Fruit fly (Drosophila melanogaster) whole organism, wandering third instar larva: ENCODE data around the gene Tg.

Experiments used
- Abd-B ChIP-seq: fragments of >200 bp; optimal IDR thresholded peaks from 2 replicates; lab custom pipeline; 2017; ENCODE audit warnings: missing biosample characterization, missing genetic modification characterization
- CG32264 ChIP-seq: fragments of 200-800 bp; sonication (Bioruptor generic); optimal IDR thresholded peaks from 2 replicates; lab custom pipeline; 2016; ENCODE audit warnings: missing biosample characterization, missing genetic modification characterization
- CG9705 ChIP-seq: fragments of 200-800 bp; sonication (Bioruptor generic); optimal IDR thresholded peaks from 2 replicates; lab custom pipeline; 2018; ENCODE audit warnings: missing biosample characterization, mild to moderate bottlenecking, missing genetic modification characterization
- CrebA ChIP-seq: fragments of 200-800 bp; sonication (Bioruptor generic); optimal IDR thresholded peaks from 2 replicates; lab custom pipeline; 2016; ENCODE audit warnings: missing biosample characterization, mild to moderate bottlenecking, missing genetic modification characterization, borderline replicate concordance
- Dfd ChIP-seq: fragments of >200 bp; optimal IDR thresholded peaks from 2 replicates; lab custom pipeline; 2017; ENCODE audit warnings: missing biosample characterization, missing genetic modification characterization
- Dif ChIP-seq: fragments of 200-275, 200-300 bp; sonication (Bioruptor generic); optimal IDR thresholded peaks from 2 replicates; lab custom pipeline; 2018; ENCODE audit warnings: missing biosample characterization, missing genetic modification characterization; ENCODE audit not compliant: partially characterized antibody
- GATAd ChIP-seq: sonication (Bioruptor generic); optimal IDR thresholded peaks from 2 replicates; lab custom pipeline; 2016; ENCODE audit warnings: missing biosample characterization, missing genetic modification characterization
- HLH106 ChIP-seq: fragments of 200-800 bp; optimal IDR thresholded peaks from 3 replicates; lab custom pipeline; 2019; ENCODE audit warnings: missing biosample characterization, mild to moderate bottlenecking, missing genetic modification characterization, moderate library complexity
- Hnf4 ChIP-seq: fragments of 200-800 bp; sonication (Bioruptor generic); optimal IDR thresholded peaks from 2 replicates; lab custom pipeline; 2016; ENCODE audit warnings: missing biosample characterization, mild to moderate bottlenecking, missing genetic modification characterization
- Hr78 ChIP-seq: fragments of >200 bp; optimal IDR thresholded peaks from 2 replicates; lab custom pipeline; 2017; ENCODE audit warnings: missing biosample characterization, missing genetic modification characterization
- Hr83 ChIP-seq: fragments of 200-300 bp; sonication (Bioruptor generic); optimal IDR thresholded peaks from 2 replicates; lab custom pipeline; 2016; ENCODE audit warnings: missing biosample characterization, mild to moderate bottlenecking, missing genetic modification characterization, moderate library complexity; ENCODE audit not compliant: poor library complexity, severe bottlenecking
- Jra ChIP-seq: sonication (Bioruptor generic); optimal IDR thresholded peaks from 2 replicates; lab custom pipeline; 2016; ENCODE audit warnings: missing biosample characterization, missing genetic modification characterization
- Mio ChIP-seq: sonication (Bioruptor generic); optimal IDR thresholded peaks from 2 replicates; lab custom pipeline; 2016; ENCODE audit warnings: missing biosample characterization, missing genetic modification characterization
- Myc ChIP-seq: fragments of >200 bp; optimal IDR thresholded peaks from 2 replicates; lab custom pipeline; 2017
- N ChIP-seq: fragments of >200 bp; optimal IDR thresholded peaks from 2 replicates; lab custom pipeline; 2018; ENCODE audit warnings: missing biosample characterization, missing external identifiers, missing genetic modification characterization
- OdsH ChIP-seq: fragments of 200-800 bp; sonication (Bioruptor generic); optimal IDR thresholded peaks from 2 replicates; lab custom pipeline; 2016; ENCODE audit warnings: missing biosample characterization, mild to moderate bottlenecking, missing genetic modification characterization
- Rel ChIP-seq, 2 experiments: fragments of 200-800 bp; sonication (Bioruptor generic) in 1 of 2; optimal IDR thresholded peaks; 2 replicates in 1 of 2; 3 replicates in 1 of 2; lab custom pipeline; 2016 to 2019; ENCODE audit warnings: mild to moderate bottlenecking in 2 of 2, missing biosample characterization in 2 of 2, missing genetic modification characterization in 2 of 2, moderate library complexity in 1 of 2
- Sp1 ChIP-seq: fragments of 200-800 bp; sonication (Bioruptor generic); optimal IDR thresholded peaks from 3 replicates; lab custom pipeline; 2019; ENCODE audit warnings: missing biosample characterization, mild to moderate bottlenecking, missing genetic modification characterization, moderate library complexity
- Vsx2 ChIP-seq: fragments of 200-300, 225-300 bp; sonication (Bioruptor generic); optimal IDR thresholded peaks from 2 replicates; lab custom pipeline; 2018; ENCODE audit warnings: missing biosample characterization, missing genetic modification characterization; ENCODE audit not compliant: partially characterized antibody
- br ChIP-seq: fragments of 200-800 bp; sonication (Bioruptor generic); optimal IDR thresholded peaks from 2 replicates; lab custom pipeline; 2016; ENCODE audit warnings: missing biosample characterization, missing genetic modification characterization
- brk ChIP-seq: fragments of 200-800 bp; sonication (Bioruptor generic); optimal IDR thresholded peaks from 2 replicates; lab custom pipeline; 2016; ENCODE audit warnings: missing biosample characterization, mild to moderate bottlenecking, missing genetic modification characterization
- dl ChIP-seq, 2 experiments: fragments of 175-275, 200-275 bp in 1 of 2; fragments of 200-275 bp in 1 of 2; sonication (Bioruptor generic); optimal IDR thresholded peaks; lab custom pipeline; 2018; ENCODE audit warnings: mild to moderate bottlenecking in 2 of 2, missing biosample characterization in 2 of 2, missing genetic modification characterization in 2 of 2, moderate library complexity in 2 of 2; ENCODE audit not compliant: partially characterized antibody in 2 of 2, insufficient read depth in 1 of 2
- dmrt93B ChIP-seq: fragments of 200-800 bp; sonication (Bioruptor generic); optimal IDR thresholded peaks from 2 replicates; lab custom pipeline; 2018; ENCODE audit warnings: missing biosample characterization, mild to moderate bottlenecking, missing genetic modification characterization
- dsf ChIP-seq: sonication (Bioruptor generic); optimal IDR thresholded peaks from 2 replicates; lab custom pipeline; 2016; ENCODE audit warnings: missing biosample characterization, missing genetic modification characterization, borderline replicate concordance
- ey ChIP-seq: fragments of 200-800 bp; sonication (Bioruptor generic); optimal IDR thresholded peaks from 2 replicates; lab custom pipeline; 2016; ENCODE audit warnings: missing biosample characterization, missing genetic modification characterization
- foxo ChIP-seq, 2 experiments: fragments of 200-800 bp; sonication (Bioruptor generic); optimal IDR thresholded peaks; 2 replicates in 1 of 2; 3 replicates in 1 of 2; lab custom pipeline; 2016 to 2017; ENCODE audit warnings: missing biosample characterization in 2 of 2, missing genetic modification characterization in 2 of 2
- fru ChIP-seq: fragments of 200-800 bp; sonication (Bioruptor generic); optimal IDR thresholded peaks from 3 replicates; lab custom pipeline; 2016; ENCODE audit warnings: missing biosample characterization, mild to moderate bottlenecking, missing genetic modification characterization
- h ChIP-seq: fragments of 200-800 bp; sonication (Bioruptor generic); optimal IDR thresholded peaks from 3 replicates; lab custom pipeline; 2016; ENCODE audit warnings: missing biosample characterization, mild to moderate bottlenecking, missing genetic modification characterization
- jim ChIP-seq: fragments of 175-275, 200-325 bp; sonication (Bioruptor generic); optimal IDR thresholded peaks from 2 replicates; lab custom pipeline; 2016; ENCODE audit warnings: missing biosample characterization, mild to moderate bottlenecking, missing genetic modification characterization
- lola ChIP-seq: fragments of >200 bp; optimal IDR thresholded peaks from 2 replicates; lab custom pipeline; 2017; ENCODE audit warnings: missing biosample characterization, missing genetic modification characterization
- pan ChIP-seq: fragments of >200 bp; optimal IDR thresholded peaks from 2 replicates; lab custom pipeline; 2017
- psq ChIP-seq: fragments of 200-800 bp; sonication (Bioruptor generic); optimal IDR thresholded peaks from 3 replicates; lab custom pipeline; 2017; ENCODE audit warnings: missing biosample characterization, mild to moderate bottlenecking, missing genetic modification characterization, moderate library complexity
- rgr ChIP-seq: fragments of 200-800 bp; sonication (Bioruptor generic); optimal IDR thresholded peaks from 3 replicates; lab custom pipeline; 2016; ENCODE audit warnings: missing biosample characterization, mild to moderate bottlenecking, missing genetic modification characterization
- sage ChIP-seq: fragments of 200-800 bp; sonication (Bioruptor generic); optimal IDR thresholded peaks from 2 replicates; lab custom pipeline; 2016; ENCODE audit warnings: missing biosample characterization, mild to moderate bottlenecking, missing genetic modification characterization
- sv ChIP-seq: fragments of 200-800 bp; sonication (Bioruptor generic); optimal IDR thresholded peaks from 3 replicates; lab custom pipeline; 2016; ENCODE audit warnings: missing biosample characterization, missing genetic modification characterization
- tai ChIP-seq: sonication (Bioruptor generic); optimal IDR thresholded peaks from 2 replicates; lab custom pipeline; 2016; ENCODE audit warnings: missing biosample characterization, missing genetic modification characterization
- usp ChIP-seq: fragments of >200 bp; optimal IDR thresholded peaks from 2 replicates; lab custom pipeline; 2017; ENCODE audit warnings: missing biosample characterization, missing genetic modification characterization
- woc ChIP-seq: sonication (Bioruptor generic); optimal IDR thresholded peaks from 2 replicates; lab custom pipeline; 2016; ENCODE audit warnings: missing biosample characterization, mild to moderate bottlenecking, missing genetic modification characterization

Tg gene

DNA sequence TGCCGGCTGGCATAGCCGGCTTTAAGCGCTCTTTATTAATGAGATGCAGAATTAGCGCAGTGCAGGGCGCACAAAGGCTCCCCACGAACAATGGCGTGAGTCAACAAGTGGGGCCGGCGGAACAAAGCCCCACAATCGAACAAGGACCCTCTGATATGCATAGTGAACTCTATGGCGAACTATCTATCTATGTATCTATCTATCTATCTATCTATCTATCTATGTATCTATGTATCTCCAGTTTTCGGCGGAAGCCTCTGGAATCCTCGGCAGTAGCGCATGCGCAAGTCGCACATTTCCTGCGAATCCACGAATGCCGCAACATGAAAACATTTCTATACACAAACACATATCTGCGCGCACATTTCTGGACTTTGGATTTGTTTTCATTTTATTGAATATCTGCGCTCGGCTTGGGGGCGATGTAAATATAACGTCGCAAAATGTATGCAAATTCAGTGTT is 10.6 kb upstream of the Tg start:
- TF ChIP-seq Abd-B (GFP tag; lab: Kevin White, UChicago) (no peak), tai (GFP tag; lab: Kevin White, UChicago) (no peak), br (peak; percentile 91), GATAd (GFP tag; lab: Kevin White, UChicago) (no peak), rgr (GFP tag; lab: Kevin White, UChicago) (peak; percentile 84), sage (peak; percentile 56), lola (GFP tag; lab: Kevin White, UChicago) (no peak), HLH106 (peak; percentile 87), Vsx2 (GFP tag; lab: Kevin White, UChicago) (no peak), Hr78 (GFP tag; lab: Kevin White, UChicago) (no peak), dmrt93B (GFP tag; lab: Kevin White, UChicago) (peak; percentile 88), dsf (GFP tag; lab: Kevin White, UChicago) (no peak), sv (GFP tag; lab: Kevin White, UChicago) (peak; percentile 23), h (GFP tag; lab: Kevin White, UChicago) (peak; percentile 91), fru (GFP tag; lab: Kevin White, UChicago) (peak; percentile 96), CG9705 (GFP tag; lab: Kevin White, UChicago) (peak; percentile 4), Myc (peak; percentile 37), CG32264 (peak; percentile 74), brk (no peak), Mio (GFP tag; lab: Kevin White, UChicago) (peak; percentile 12), pan (no peak), Hnf4 (peak; percentile 85), OdsH (GFP tag; lab: Kevin White, UChicago) (peak; percentile 81), Sp1 (GFP tag; lab: Kevin White, UChicago) (peak; percentile 80), Rel (GFP tag; optimal IDR thresholded peaks at IDR 0.05; lab: Kevin White, UChicago) (peak; percentile 55), Rel (tag; optimal IDR thresholded peaks at IDR 0.05; lab: Kevin White, UChicago) (peak; percentile 24), jim (GFP tag; lab: Kevin White, UChicago) (no peak), foxo (GFP tag; optimal IDR thresholded peaks at IDR 0.05; lab: Kevin White, UChicago) (peak; percentile 39 to 92), dl (GFP tag; optimal IDR thresholded peaks at IDR 0.05; lab: Kevin White, UChicago; ENCODE audit: insufficient read depth in 1 of 2, partially characterized antibody in 2 of 2) (no peak), CrebA (GFP tag; lab: Kevin White, UChicago) (no peak), Dif (GFP tag; lab: Kevin White, UChicago) (no peak), woc (GFP tag; lab: Kevin White, UChicago) (peak; percentile 89), usp (GFP tag; lab: Kevin White, UChicago) (no peak), Dfd (no peak), Jra (GFP tag; lab: Kevin White, UChicago) (no peak), Hr83 (GFP tag; lab: Kevin White, UChicago) (no peak), ey (GFP tag; lab: Kevin White, UChicago) (peak; percentile 92), psq (GFP tag; lab: Kevin White, UChicago) (peak; percentile 86), N (no peak)
- TF ChIP-seq, all 38 proteins: peak for 20

DNA sequence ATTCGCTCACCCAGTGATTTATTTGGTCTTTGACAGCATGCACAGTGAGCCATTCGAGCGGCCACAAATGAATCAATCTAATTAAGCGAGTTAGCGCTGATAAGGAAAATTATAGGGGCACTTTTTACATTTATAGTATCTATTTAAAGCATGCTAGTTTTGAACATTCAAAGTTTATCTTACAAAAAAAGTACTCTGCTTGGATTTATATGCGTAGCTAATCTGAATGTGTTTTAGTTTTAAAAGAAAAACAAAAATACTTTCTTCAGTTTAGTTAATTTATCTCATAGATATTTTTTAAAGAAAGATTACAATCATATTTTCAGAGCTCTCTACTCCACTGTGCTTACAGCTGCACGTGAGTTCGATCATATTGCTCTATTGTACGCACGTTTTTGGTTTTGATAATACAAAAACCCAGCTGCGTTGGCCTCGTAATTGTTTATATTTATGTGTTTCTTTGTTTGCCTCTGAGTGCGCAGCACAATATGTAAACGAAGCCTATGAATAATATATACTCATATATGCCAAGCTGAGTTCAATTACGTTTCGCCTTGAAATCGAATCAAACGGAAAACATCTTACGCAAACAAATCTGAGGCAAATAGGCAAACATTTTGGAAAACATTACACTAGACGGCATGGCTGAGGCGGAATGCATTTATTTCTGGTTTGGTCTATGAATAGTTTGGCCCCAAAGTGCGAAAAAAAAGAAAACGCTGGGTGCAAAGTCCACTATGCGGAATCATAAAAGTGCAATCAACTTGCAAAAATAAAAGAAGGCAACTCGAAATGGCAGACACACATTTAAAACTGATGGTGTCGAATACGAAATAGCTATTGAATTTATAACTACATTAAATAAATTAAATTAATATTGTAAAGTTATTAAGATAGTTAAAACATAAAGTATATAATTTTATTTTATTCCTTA is 9.2 kb upstream of the Tg start:
- TF ChIP-seq N (no peak), lola (GFP tag; lab: Kevin White, UChicago) (no peak), rgr (GFP tag; lab: Kevin White, UChicago) (peak; percentile 62), dmrt93B (GFP tag; lab: Kevin White, UChicago) (peak; percentile 57), ey (GFP tag; lab: Kevin White, UChicago) (peak; percentile 76), psq (GFP tag; lab: Kevin White, UChicago) (peak; percentile 65), pan (no peak), sv (GFP tag; lab: Kevin White, UChicago) (peak; percentile 89), tai (GFP tag; lab: Kevin White, UChicago) (no peak), br (peak; percentile 82), Abd-B (GFP tag; lab: Kevin White, UChicago) (no peak), jim (GFP tag; lab: Kevin White, UChicago) (no peak), Dif (GFP tag; lab: Kevin White, UChicago) (no peak), fru (GFP tag; lab: Kevin White, UChicago) (peak; percentile 69), CG32264 (peak; percentile 33), dsf (GFP tag; lab: Kevin White, UChicago) (no peak), h (GFP tag; lab: Kevin White, UChicago) (peak; percentile 82), sage (peak; percentile 32), Myc (no peak), dl (GFP tag; optimal IDR thresholded peaks at IDR 0.05; lab: Kevin White, UChicago; ENCODE audit: insufficient read depth in 1 of 2, partially characterized antibody in 2 of 2) (no peak), GATAd (GFP tag; lab: Kevin White, UChicago) (no peak), usp (GFP tag; lab: Kevin White, UChicago) (no peak), CG9705 (GFP tag; lab: Kevin White, UChicago) (no peak), HLH106 (peak; percentile 76), OdsH (GFP tag; lab: Kevin White, UChicago) (peak; percentile 69), CrebA (GFP tag; lab: Kevin White, UChicago) (no peak), Sp1 (GFP tag; lab: Kevin White, UChicago) (peak; percentile 76), Hr83 (GFP tag; lab: Kevin White, UChicago) (no peak), Mio (GFP tag; lab: Kevin White, UChicago) (no peak), Vsx2 (GFP tag; lab: Kevin White, UChicago) (no peak), Hr78 (GFP tag; lab: Kevin White, UChicago) (no peak), brk (peak; percentile 35), Rel (GFP tag; optimal IDR thresholded peaks at IDR 0.05; lab: Kevin White, UChicago) (no peak), Rel (tag; optimal IDR thresholded peaks at IDR 0.05; lab: Kevin White, UChicago) (peak; percentile 5), Dfd (no peak), woc (GFP tag; lab: Kevin White, UChicago) (peak; percentile 55), foxo (GFP tag; optimal IDR thresholded peaks at IDR 0.05; lab: Kevin White, UChicago) (peak in 1 of 2 experiments; percentile 80)
